Worm (Caenorhabditis elegans): ENCODE results near the gene rib-1.
A peak's percentile ranks its signal among the peaks of the same experiment; 100 is the strongest.

Gene rib-1

ce11 chrIV:11582450-11583166 lies 4.0 kb downstream of the rib-1 start:
- TF ChIP-seq W03F9.2 (tag; optimal IDR thresholded peaks at IDR 0.05) (no peak), him-1 (tag; optimal IDR thresholded peaks at IDR 0.05) (no peak), dao-5 (tag; optimal IDR thresholded peaks at IDR 0.05) (no peak)

ce11 chrIV:11583906-11584378 lies 5.3 kb downstream of the rib-1 start, which contains the start of gene F12F6.1:
Gene F12F6.1, plus strand, starts transcription at chrIV:11583956.
- TF ChIP-seq dao-5 (tag; optimal IDR thresholded peaks at IDR 0.05) (no peak), him-1 (tag; optimal IDR thresholded peaks at IDR 0.05) (no peak), W03F9.2 (tag; optimal IDR thresholded peaks at IDR 0.05) (no peak)

- TF ChIP-seq W03F9.2 (tag; optimal IDR thresholded peaks at IDR 0.05) (no peak), dao-5 (tag; optimal IDR thresholded peaks at IDR 0.05) (no peak), him-1 (tag; optimal IDR thresholded peaks at IDR 0.05) (no peak)
These were observed 6.3 kb downstream of the rib-1 start for ce11 chrIV:11584853-11585252.

DNA sequence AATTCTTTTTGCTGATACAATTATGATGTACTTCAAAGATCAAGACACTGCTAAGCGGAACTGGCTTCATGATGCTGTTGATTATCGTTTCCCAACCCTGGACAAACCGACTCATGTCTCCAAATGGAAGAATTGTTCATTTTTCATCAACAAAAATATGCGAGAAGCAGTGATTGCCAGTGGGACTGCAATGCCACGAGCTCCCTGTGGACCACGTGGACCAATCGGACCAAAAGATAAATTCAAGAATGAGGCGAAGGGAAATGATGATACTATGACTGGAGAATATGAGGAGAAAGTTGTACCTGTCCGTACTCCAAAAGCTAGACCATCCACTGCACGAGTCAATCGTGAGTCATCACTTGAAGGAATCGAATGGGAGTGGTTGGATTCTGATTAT lies 7.9 kb downstream of the rib-1 start:
- TF ChIP-seq dao-5 (tag; optimal IDR thresholded peaks at IDR 0.05) (no peak), him-1 (tag; optimal IDR thresholded peaks at IDR 0.05) (no peak), W03F9.2 (tag; optimal IDR thresholded peaks at IDR 0.05) (no peak)

DNA sequence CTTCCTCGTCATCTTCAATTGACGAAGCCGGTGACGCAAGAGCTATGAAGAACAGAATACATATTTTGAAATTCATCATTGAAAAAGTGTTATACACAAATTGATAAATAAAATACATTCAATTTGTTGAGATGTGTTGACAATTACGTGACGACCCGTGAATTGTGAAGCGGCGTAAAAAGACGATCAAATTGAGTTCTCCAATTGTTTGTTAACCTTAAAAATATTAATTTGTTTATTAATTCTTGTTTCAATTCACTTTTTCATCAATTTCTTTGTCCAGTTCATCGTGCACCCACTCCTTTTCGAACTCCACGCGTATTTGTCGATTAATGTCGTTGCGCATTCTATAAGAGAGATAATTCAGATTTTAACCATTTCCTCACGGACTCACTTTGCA lies 13.6 kb downstream of the rib-1 start, which contains the start of gene spe-36:
TSS of gene spe-36 (minus strand) at position 101 of the 400 bp plus-strand sequence.
- TF ChIP-seq dao-5 (tag; optimal IDR thresholded peaks at IDR 0.05) (no peak), W03F9.2 (tag; optimal IDR thresholded peaks at IDR 0.05) (no peak), him-1 (tag; optimal IDR thresholded peaks at IDR 0.05) (no peak)

- peak; percentile 88 for TF ChIP-seq W03F9.2 (tag; optimal IDR thresholded peaks at IDR 0.05)
- no peak for TF ChIP-seq dao-5 (tag; optimal IDR thresholded peaks at IDR 0.05)
- no peak for TF ChIP-seq him-1 (tag; optimal IDR thresholded peaks at IDR 0.05)
These were observed 14.2 kb downstream of the rib-1 start for ce11 chrIV:11592820-11593219.

- peak; percentile 43 for TF ChIP-seq W03F9.2 (tag; optimal IDR thresholded peaks at IDR 0.05)
- TF ChIP-seq him-1 (tag; optimal IDR thresholded peaks at IDR 0.05), result no peak
- TF ChIP-seq dao-5 (tag; optimal IDR thresholded peaks at IDR 0.05), result no peak
These were observed 15.0 kb downstream of the rib-1 start, which contains the start of gene F40F11.3 for ce11 chrIV:11593415-11594190. Gene F40F11.3, minus strand, starts transcription at chrIV:11594003.

- TF ChIP-seq W03F9.2 (tag; optimal IDR thresholded peaks at IDR 0.05), result no peak
- peak; percentile 23 for TF ChIP-seq him-1 (tag; optimal IDR thresholded peaks at IDR 0.05)
These were observed 15.6 kb downstream of the rib-1 start, which contains the start of gene mig-38 for ce11 chrIV:11594191-11594673. Gene mig-38, plus strand, starts transcription at chrIV:11594244.

- TF ChIP-seq W03F9.2 (tag; optimal IDR thresholded peaks at IDR 0.05), result no peak
- no peak for TF ChIP-seq dao-5 (tag; optimal IDR thresholded peaks at IDR 0.05)
- TF ChIP-seq him-1 (tag; optimal IDR thresholded peaks at IDR 0.05), result no peak
These were observed 18.5 kb downstream of the rib-1 start for ce11 chrIV:11597079-11597478.

ce11 chrIV:11599717-11600116 lies 21.1 kb downstream of the rib-1 start:
- TF ChIP-seq dao-5 (tag; optimal IDR thresholded peaks at IDR 0.05) (no peak), him-1 (tag; optimal IDR thresholded peaks at IDR 0.05) (no peak)

DNA sequence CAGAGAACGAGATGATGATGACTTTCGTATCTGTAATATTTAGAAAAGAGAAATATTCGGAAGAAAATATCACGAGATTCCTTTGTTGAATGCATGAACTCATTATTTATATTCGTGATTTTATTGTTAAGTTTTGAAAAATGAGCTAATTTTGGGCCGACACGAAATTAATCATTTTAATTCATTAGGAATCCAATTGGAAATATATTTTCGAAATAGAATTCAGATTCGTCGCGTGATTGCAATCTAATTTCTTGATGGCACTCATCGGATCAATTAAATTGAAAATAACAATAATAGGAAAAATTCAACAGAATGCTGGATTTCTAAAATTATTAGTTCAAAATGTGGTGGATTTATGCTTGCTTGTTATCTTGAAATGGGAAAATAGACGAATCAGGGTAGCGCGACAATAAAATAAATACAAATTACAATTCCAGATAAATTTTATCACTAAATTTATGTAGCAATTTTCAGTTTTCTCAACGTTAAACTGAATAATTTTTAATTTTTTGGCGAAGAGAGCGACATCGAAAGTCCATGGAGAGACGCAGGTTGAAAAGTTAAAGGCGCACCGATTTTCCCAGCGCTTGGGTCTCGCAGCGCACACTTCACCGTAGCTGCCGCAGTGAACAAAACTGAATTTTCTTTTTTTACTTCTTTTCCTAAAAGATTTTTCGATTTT lies 23.3 kb downstream of the rib-1 start:
- TF ChIP-seq dao-5 (tag; optimal IDR thresholded peaks at IDR 0.05) (no peak), W03F9.2 (tag; optimal IDR thresholded peaks at IDR 0.05) (peak; percentile 88), him-1 (tag; optimal IDR thresholded peaks at IDR 0.05) (peak; percentile 38)

DNA sequence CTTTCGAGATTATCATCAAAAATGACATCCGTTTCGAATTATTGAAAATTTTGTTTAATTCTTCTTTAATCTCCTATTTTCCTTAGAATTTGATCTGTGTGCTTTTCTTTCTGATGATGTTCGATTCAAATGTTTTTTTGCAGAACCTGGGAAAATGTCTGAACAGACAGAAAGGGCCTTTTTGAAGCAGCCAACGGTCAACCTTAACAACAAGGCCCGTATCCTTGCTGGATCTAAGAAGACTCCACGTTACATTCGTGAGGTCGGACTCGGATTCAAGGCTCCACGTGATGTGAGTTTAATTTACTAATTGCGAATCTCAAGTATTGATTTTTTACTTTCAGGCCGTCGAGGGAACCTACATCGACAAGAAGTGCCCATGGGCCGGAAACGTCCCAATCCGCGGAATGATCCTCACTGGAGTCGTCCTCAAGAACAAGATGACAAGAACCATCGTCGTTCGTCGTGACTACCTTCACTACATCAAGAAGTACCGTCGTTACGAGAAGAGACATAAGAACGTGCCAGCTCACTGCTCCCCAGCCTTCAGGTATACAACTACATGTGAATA lies 24.0 kb downstream of the rib-1 start, which contains the start of gene rps-11:
TSS of gene rps-11 (plus strand) at position 144 of the 571 bp plus-strand sequence.
- TF ChIP-seq W03F9.2 (tag; optimal IDR thresholded peaks at IDR 0.05), result no peak
- TF ChIP-seq him-1 (tag; optimal IDR thresholded peaks at IDR 0.05), result no peak
- no peak for TF ChIP-seq dao-5 (tag; optimal IDR thresholded peaks at IDR 0.05)

DNA sequence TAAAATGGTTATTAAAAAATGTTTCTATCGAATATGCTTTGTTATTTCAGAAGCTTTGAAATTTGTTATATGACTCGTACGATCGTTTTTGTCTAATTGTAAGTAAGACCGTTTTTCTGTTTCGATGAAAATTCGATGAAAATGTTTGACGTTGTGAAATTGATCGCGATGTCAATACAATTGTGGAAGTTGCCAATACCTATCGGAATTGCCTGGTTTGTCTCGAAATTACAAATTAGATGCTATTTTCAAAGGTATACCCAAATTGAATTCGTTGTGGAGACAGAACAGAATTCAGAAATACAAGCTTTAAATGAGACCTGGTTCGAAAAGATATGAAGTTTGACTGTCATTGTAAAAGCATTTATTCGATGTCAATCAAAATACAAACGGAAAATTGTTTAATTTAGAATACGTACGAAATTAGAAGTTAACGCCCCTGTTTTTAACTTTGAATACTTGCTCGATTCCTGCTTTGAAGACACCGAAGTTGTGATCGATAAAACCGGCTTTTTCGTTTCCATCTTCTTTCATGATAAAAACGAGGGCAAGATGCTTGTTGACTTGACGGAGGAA lies 24.8 kb downstream of the rib-1 start:
- no peak for TF ChIP-seq dao-5 (tag; optimal IDR thresholded peaks at IDR 0.05)
- TF ChIP-seq W03F9.2 (tag; optimal IDR thresholded peaks at IDR 0.05), result no peak
- TF ChIP-seq him-1 (tag; optimal IDR thresholded peaks at IDR 0.05), result no peak

Data from whole organism, L4/young adult.